Worm (Caenorhabditis elegans): ENCODE measurements around the gene R01E6.2.

ce11 chrX:13581820-13582219, 15.5 kb upstream of the R01E6.2 start, which contains the start of gene F54B11.10:
- no peak for TF ChIP-seq ceh-19 (GFP tag; optimal IDR thresholded peaks at IDR 0.05)
- no peak for TF ChIP-seq ahr-1 (tag; optimal IDR thresholded peaks at IDR 0.05)
- no peak for TF ChIP-seq nfya-1 (tag; optimal IDR thresholded peaks at IDR 0.05)
- no peak for TF ChIP-seq nhr-11 (tag; optimal IDR thresholded peaks at IDR 0.05)
- no peak for TF ChIP-seq ama-1 (optimal IDR thresholded peaks at IDR 0.05)
- TF ChIP-seq tbx-2 (tag; optimal IDR thresholded peaks at IDR 0.05) = no peak
- TF ChIP-seq dmd-4 (tag; optimal IDR thresholded peaks at IDR 0.05; ENCODE audit: borderline replicate concordance) = no peak
- no peak for TF ChIP-seq fkh-10 (GFP tag; optimal IDR thresholded peaks at IDR 0.05)
- TF ChIP-seq sox-4 (tag; optimal IDR thresholded peaks at IDR 0.05) = no peak
- TF ChIP-seq elt-2 (tag; optimal IDR thresholded peaks at IDR 0.05) = no peak
- TF ChIP-seq madf-2 (tag; optimal IDR thresholded peaks at IDR 0.05) = no peak
- no peak for TF ChIP-seq K09A11.1 (tag; optimal IDR thresholded peaks at IDR 0.05; ENCODE audit: insufficient read depth)
- TF ChIP-seq mec-3 (tag; optimal IDR thresholded peaks at IDR 0.05; ENCODE audit: borderline replicate concordance) = no peak
- TF ChIP-seq sox-2 (GFP tag; IDR thresholded peaks at IDR 0.05) = no peak
